Worm (Caenorhabditis elegans) whole organism, L4 larva: ENCODE measurements around the gene arx-6.

ENCODE experiments used
- F49E8.2 ChIP-seq: sonication (generic microtip); optimal IDR thresholded peaks from 2 replicates; lab custom pipeline; 2016; ENCODE audit warnings: missing compliant biosample characterization, mild to moderate bottlenecking, missing genetic modification characterization, borderline replicate concordance
- R02D3.7 ChIP-seq: fragments of 150-350 bp; sonication (generic microtip); optimal IDR thresholded peaks from 3 replicates; lab custom pipeline; 2014; ENCODE audit warnings: missing biosample characterization, missing genetic modification characterization
- T20F7.1 ChIP-seq: fragments of 200-800 bp; sonication (Bioruptor generic); optimal IDR thresholded peaks from 2 replicates; lab custom pipeline; 2018; ENCODE audit warnings: mild to moderate bottlenecking, missing genetic modification characterization, missing compliant biosample characterization
- T26A8.4 ChIP-seq: fragments of 200-800 bp; sonication (Bioruptor generic); IDR thresholded peaks from 2 replicates; pipeline ENCODE4 v1.3.6; 2022; ENCODE audit warnings: missing genetic modification characterization, missing compliant biosample characterization
- Y105C5A.15 ChIP-seq: fragments of 200-800 bp; sonication (Bioruptor generic); IDR thresholded peaks from 2 replicates; pipeline ENCODE4 v1.3.6; 2022; ENCODE audit warnings: missing genetic modification characterization, missing compliant biosample characterization
- Y48G9A.11 ChIP-seq: fragments of 200-800 bp; sonication (Bioruptor generic); IDR thresholded peaks from 2 replicates; pipeline ENCODE4 v1.3.6; 2022; ENCODE audit warnings: missing genetic modification reagents, missing genetic modification characterization, missing compliant biosample characterization
- Y75B8A.6 ChIP-seq: fragments of 200-800 bp; sonication (Bioruptor generic); IDR thresholded peaks from 2 replicates; pipeline ENCODE4 v1.3.6; 2022; ENCODE audit warnings: missing genetic modification reagents, missing genetic modification characterization, missing compliant biosample characterization
- ZK337.2 ChIP-seq: fragments of 200-800 bp; sonication (Bioruptor generic); IDR thresholded peaks from 2 replicates; pipeline ENCODE4 v1.3.6; 2022; ENCODE audit warnings: missing genetic modification reagents, missing genetic modification characterization, missing compliant biosample characterization
- aha-1 ChIP-seq: fragments of 150-350 bp; peaks from one replicate; lab custom pipeline; 2014; ENCODE audit warnings: missing biosample characterization, missing genetic modification characterization
- aly-2 ChIP-seq: sonication (generic microtip); optimal IDR thresholded peaks from 2 replicates; lab custom pipeline; 2018; ENCODE audit warnings: missing biosample characterization, missing genetic modification characterization
- ceh-44 ChIP-seq: fragments of 200-800 bp; sonication (Bioruptor generic); IDR thresholded peaks from 2 replicates; pipeline ENCODE4 v1.3.6; 2022; ENCODE audit warnings: missing genetic modification reagents, missing genetic modification characterization, missing compliant biosample characterization
- ceh-82 ChIP-seq: sonication (generic microtip); optimal IDR thresholded peaks from 2 replicates; lab custom pipeline; 2017; ENCODE audit warnings: missing biosample characterization, missing genetic modification characterization
- daf-16 ChIP-seq, 3 experiments: sonication (generic microtip); optimal IDR thresholded peaks; 2 replicates each; lab custom pipeline; 2016 to 2017; ENCODE audit warnings: missing genetic modification characterization in 3 of 3, missing genetic modification reagents in 3 of 3, mild to moderate bottlenecking in 2 of 3, missing compliant biosample characterization in 2 of 3, missing biosample characterization in 1 of 3, moderate library complexity in 1 of 3
- daf-19 ChIP-seq: fragments of 200-800 bp; sonication (Bioruptor generic); conservative IDR thresholded peaks from 2 replicates; pipeline ENCODE4 v1.3.6; 2022; ENCODE audit warnings: missing genetic modification characterization, missing compliant biosample characterization
- dmd-6 ChIP-seq: fragments of 200-800 bp; sonication (Bioruptor generic); IDR thresholded peaks from 2 replicates; pipeline ENCODE4 v1.3.6; 2022; ENCODE audit warnings: missing genetic modification reagents, missing genetic modification characterization, missing compliant biosample characterization
- dmd-9 ChIP-seq: fragments of 200-800 bp; sonication (Bioruptor generic); IDR thresholded peaks from 2 replicates; pipeline ENCODE4 v1.3.6; 2022; ENCODE audit warnings: missing genetic modification reagents, missing genetic modification characterization, missing compliant biosample characterization
- dpl-1 ChIP-seq: fragments of 150-350 bp; optimal IDR thresholded peaks from 2 replicates; lab custom pipeline; 2014; ENCODE audit warnings: missing biosample characterization, missing genetic modification reagents, missing genetic modification characterization
- dve-1 ChIP-seq: sonication (generic microtip); optimal IDR thresholded peaks from 2 replicates; lab custom pipeline; 2017; ENCODE audit warnings: antibody characterized with exemption, mild to moderate bottlenecking, missing genetic modification characterization, missing compliant biosample characterization; ENCODE audit not compliant: insufficient read depth
- hif-1 ChIP-seq, 2 experiments: sonication (generic microtip); optimal IDR thresholded peaks; 2 replicates each; lab custom pipeline; 2016 to 2017; ENCODE audit warnings: missing compliant biosample characterization in 2 of 2, missing genetic modification characterization in 2 of 2, missing genetic modification reagents in 2 of 2, missing genotype in 2 of 2, mild to moderate bottlenecking in 1 of 2
- hlh-11 ChIP-seq: fragments of 200-800 bp; sonication (Bioruptor generic); optimal IDR thresholded peaks from 2 replicates; lab custom pipeline; 2018; ENCODE audit warnings: mild to moderate bottlenecking, missing genetic modification characterization, missing compliant biosample characterization
- hlh-30 ChIP-seq: sonication (generic microtip); optimal IDR thresholded peaks from 2 replicates; lab custom pipeline; 2017; ENCODE audit warnings: antibody characterized with exemption, mild to moderate bottlenecking, missing genetic modification characterization, missing compliant biosample characterization; ENCODE audit not compliant: insufficient read depth
- lim-7 ChIP-seq: fragments of 200-800 bp; sonication (Bioruptor generic); IDR thresholded peaks from 2 replicates; pipeline ENCODE4 v1.3.6; 2022; ENCODE audit warnings: missing genetic modification characterization, missing compliant biosample characterization
- lin-1 ChIP-seq: fragments of 200-800 bp; sonication (Bioruptor generic); IDR thresholded peaks from 2 replicates; pipeline ENCODE4 v1.3.6; 2022; ENCODE audit warnings: missing genetic modification reagents, missing genetic modification characterization, missing compliant biosample characterization
- lsy-2 ChIP-seq, 2 experiments: fragments of 150-350 bp in 1 of 2; sonication (generic microtip) in 1 of 2; optimal IDR thresholded peaks; 2 replicates each; lab custom pipeline; 2014 to 2017; ENCODE audit warnings: missing biosample characterization in 2 of 2, missing genetic modification characterization in 2 of 2
- mep-1 ChIP-seq: fragments of 150-350 bp; sonication (generic microtip); optimal IDR thresholded peaks from 3 replicates; lab custom pipeline; 2014; ENCODE audit warnings: missing biosample characterization, missing genetic modification characterization
- mes-2 ChIP-seq: sonication (generic microtip); optimal IDR thresholded peaks from 2 replicates; lab custom pipeline; 2016; ENCODE audit warnings: missing genotype, mild to moderate bottlenecking, missing genetic modification characterization, missing compliant biosample characterization; ENCODE audit not compliant: poor library complexity, severe bottlenecking
- nhr-10 ChIP-seq: fragments of 150-350 bp; optimal IDR thresholded peaks from 2 replicates; lab custom pipeline; 2014; ENCODE audit warnings: missing biosample characterization, missing genetic modification characterization
- nhr-25 ChIP-seq: sonication (generic microtip); optimal IDR thresholded peaks from 2 replicates; lab custom pipeline; 2017; ENCODE audit warnings: missing genetic modification characterization, mild to moderate bottlenecking, missing compliant biosample characterization, antibody characterized with exemption, moderate library complexity, borderline replicate concordance; ENCODE audit not compliant: insufficient read depth
- nhr-28 ChIP-seq: fragments of 150-350 bp; optimal IDR thresholded peaks from 2 replicates; lab custom pipeline; 2014; ENCODE audit warnings: missing biosample characterization, missing genetic modification characterization
- nhr-6 ChIP-seq: fragments of 150-350 bp; optimal IDR thresholded peaks from 2 replicates; lab custom pipeline; 2014; ENCODE audit warnings: missing biosample characterization, missing genetic modification characterization
- pqm-1 ChIP-seq: sonication (generic microtip); optimal IDR thresholded peaks from 2 replicates; lab custom pipeline; 2017; ENCODE audit warnings: missing biosample characterization, missing genetic modification characterization
- rbr-2 ChIP-seq: sonication (generic microtip); optimal IDR thresholded peaks from 2 replicates; lab custom pipeline; 2016; ENCODE audit warnings: missing genotype, missing genetic modification characterization, missing compliant biosample characterization
- sdz-12 ChIP-seq: fragments of 200-800 bp; sonication (Bioruptor generic); optimal IDR thresholded peaks from 2 replicates; lab custom pipeline; 2018; ENCODE audit warnings: mild to moderate bottlenecking, missing genetic modification characterization, missing compliant biosample characterization
- unc-130 ChIP-seq: sonication (generic microtip); optimal IDR thresholded peaks from 2 replicates; lab custom pipeline; 2016; ENCODE audit warnings: missing genetic modification reagents, missing genetic modification characterization, missing compliant biosample characterization
- unc-39 ChIP-seq: sonication (generic microtip); optimal IDR thresholded peaks from 2 replicates; lab custom pipeline; 2017; ENCODE audit warnings: missing biosample characterization, missing genetic modification characterization
- unc-62 ChIP-seq, 3 experiments: fragments of 150-350 bp in 1 of 3; sonication (generic microtip); optimal IDR thresholded peaks in 2 of 3; peaks in 1 of 3; 1 replicate in 1 of 3; 2 replicates in 2 of 3; lab custom pipeline; 2014 to 2017; ENCODE audit warnings: missing biosample characterization in 3 of 3, missing genetic modification characterization in 3 of 3, missing genetic modification reagents in 3 of 3, missing genotype in 1 of 3
- zip-2 ChIP-seq: fragments of 150-350 bp; optimal IDR thresholded peaks from 2 replicates; lab custom pipeline; 2014; ENCODE audit warnings: missing biosample characterization, missing genetic modification characterization

arx-6 gene

DNA sequence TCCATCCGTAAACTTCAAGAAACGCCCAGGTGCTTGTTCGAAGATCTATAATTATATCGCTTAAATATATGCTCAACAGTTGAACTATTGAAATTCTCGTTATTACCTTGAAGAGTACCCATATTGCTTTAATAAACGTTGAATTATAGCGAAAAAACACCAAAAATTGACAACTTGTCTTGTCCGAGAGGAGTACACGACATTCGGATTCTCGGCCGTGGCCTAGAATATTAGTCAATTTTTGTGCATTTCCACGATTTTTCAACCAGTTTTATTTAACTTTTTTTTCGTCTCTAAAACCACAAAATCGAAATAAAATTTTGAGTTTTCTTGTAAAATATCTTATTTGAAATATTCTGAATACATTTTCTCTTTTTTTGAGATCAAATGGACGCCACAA lies 33.9 kb downstream of the arx-6 start, which contains the start of the genes F26F4.9 and cee-1:
Gene F26F4.9 (minus strand): TSS at position 205 of the 400 bp plus-strand sequence.
Gene cee-1 (plus strand): TSS at position 383 of the 400 bp plus-strand sequence.
- TF ChIP-seq nhr-28: peak; percentile 8
- TF ChIP-seq ceh-82 (tag; lab: Kevin White, UChicago): no peak
- no peak for TF ChIP-seq nhr-6
- no peak for TF ChIP-seq aly-2
- TF ChIP-seq hif-1 (tag; optimal IDR thresholded peaks at IDR 0.05; lab: Kevin White, UChicago): peak in 1 of 2 experiments; percentile 70
- TF ChIP-seq lin-1: no peak
- TF ChIP-seq R02D3.7 (tag; lab: Kevin White, UChicago): no peak
- no peak for TF ChIP-seq nhr-10 (tag; lab: Kevin White, UChicago)
- no peak for TF ChIP-seq unc-39 (tag; lab: Kevin White, UChicago)
- peak; percentile 97 for TF ChIP-seq mes-2
- no peak for TF ChIP-seq zip-2
- TF ChIP-seq daf-16 (GFP tag; optimal IDR thresholded peaks at IDR 0.05; lab: Kevin White, UChicago): no peak
- TF ChIP-seq daf-16 (tag; optimal IDR thresholded peaks at IDR 0.05; lab: Kevin White, UChicago): peak; percentile 33
- TF ChIP-seq rbr-2 (tag; lab: Kevin White, UChicago): peak; percentile 32
- peak; percentile 3 for TF ChIP-seq hlh-11 (tag; lab: Kevin White, UChicago)
- TF ChIP-seq Y75B8A.6 (GFP tag; lab: Robert Waterston, UW): no peak
- peak; percentile 44 for TF ChIP-seq dve-1 (tag; lab: Kevin White, UChicago)
- peak in 1 of 2 experiments; percentile 74 for TF ChIP-seq lsy-2 (tag; optimal IDR thresholded peaks at IDR 0.05; lab: Kevin White, UChicago)
- TF ChIP-seq pqm-1 (tag; lab: Kevin White, UChicago): no peak
- TF ChIP-seq mep-1 (tag; lab: Kevin White, UChicago): peak; percentile 38
- 0 out of 2 replicates have a peak, but pooled peaks have one; percentile 37 for TF ChIP-seq dmd-9 (GFP tag; lab: Robert Waterston, UW)
- TF ChIP-seq sdz-12 (GFP tag; lab: Kevin White, UChicago): no peak
- peak; percentile 78 for TF ChIP-seq dpl-1 (GFP tag; lab: Kevin White, UChicago)
- peak; percentile 4 for TF ChIP-seq F49E8.2 (tag; lab: Kevin White, UChicago)
- no peak for TF ChIP-seq T26A8.4 (GFP tag; lab: Robert Waterston, UW)
- TF ChIP-seq ceh-44 (GFP tag; lab: Robert Waterston, UW): no peak
- peak; percentile 19; the same call in 1 of the 2 replicates for TF ChIP-seq dmd-6 (GFP tag; lab: Robert Waterston, UW)
- TF ChIP-seq aha-1 (tag; lab: Kevin White, UChicago): peak; percentile 86
- TF ChIP-seq unc-62 (GFP tag; optimal IDR thresholded peaks at IDR 0.05 in 1 of 2; lab: Kevin White, UChicago): no peak
- no peak for TF ChIP-seq unc-62 (tag; optimal IDR thresholded peaks at IDR 0.05; lab: Kevin White, UChicago)
- peak; percentile 86 for TF ChIP-seq unc-130 (GFP tag; lab: Kevin White, UChicago)
- TF ChIP-seq Y48G9A.11 (GFP tag; lab: Robert Waterston, UW): 0 out of 2 replicates have a peak, but pooled peaks have one; percentile 15
- TF ChIP-seq ZK337.2: peak; percentile 73
- no peak for TF ChIP-seq hlh-30

DNA sequence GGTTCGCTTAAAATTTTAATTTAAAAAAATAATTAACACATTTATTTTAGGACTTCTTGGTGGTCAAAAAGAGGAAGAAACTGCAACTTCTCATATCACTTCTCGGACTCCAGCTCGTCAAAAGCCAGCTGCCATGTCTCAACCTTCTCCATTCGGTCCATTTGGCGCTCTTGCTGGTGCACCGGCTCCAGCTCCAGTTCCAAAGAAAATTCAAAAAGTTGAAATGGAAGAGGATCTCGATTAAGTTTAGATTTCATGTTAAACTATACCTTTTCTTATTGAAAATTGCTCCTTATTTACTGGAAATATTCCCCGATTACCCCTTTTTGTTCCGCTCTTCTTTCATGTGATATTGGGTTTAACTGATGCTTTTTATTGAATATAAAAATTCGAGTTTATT lies 35.3 kb downstream of the arx-6 start:
- TF ChIP-seq aha-1 (tag; lab: Kevin White, UChicago) (peak; percentile 93), daf-19 (GFP tag; lab: Robert Waterston, UW) (no peak), Y105C5A.15 (GFP tag; lab: Robert Waterston, UW) (no peak)

DNA sequence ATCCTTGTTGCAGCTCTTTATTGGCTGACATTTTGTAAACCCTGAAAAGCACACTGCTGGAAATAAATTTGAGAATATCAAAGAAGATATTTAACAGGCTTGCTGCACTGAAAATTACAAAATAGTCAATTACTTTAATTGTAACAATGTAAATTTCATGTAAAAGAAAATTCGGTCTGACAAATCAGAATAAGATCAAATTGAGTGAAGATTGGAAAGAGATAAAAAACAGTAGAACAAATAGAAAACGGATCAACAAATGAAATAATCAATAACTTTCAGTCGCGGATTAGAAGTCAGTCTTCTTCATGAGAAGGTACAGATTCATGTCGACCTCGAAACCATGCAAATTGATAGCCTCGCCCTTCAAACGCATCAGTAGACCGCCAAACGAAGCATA lies 38.6 kb downstream of the arx-6 start, which contains the start of gene rars-1:
Gene rars-1 (minus strand): TSS at position 101 of the 400 bp plus-strand sequence.
- TF ChIP-seq unc-62 (GFP tag; optimal IDR thresholded peaks at IDR 0.05 in 1 of 2; lab: Kevin White, UChicago) (peak in 1 of 2 experiments; percentile 57), unc-62 (tag; optimal IDR thresholded peaks at IDR 0.05; lab: Kevin White, UChicago) (no peak), lim-7 (no peak), T20F7.1 (no peak), nhr-25 (tag; lab: Kevin White, UChicago) (no peak), dmd-6 (GFP tag; lab: Robert Waterston, UW) (no peak)
